Worm (Caenorhabditis elegans) whole organism, L2 larva: ENCODE results near the gene Y69A2AR.12.

Experiments
- alr-1 ChIP-seq: fragments of 150-350 bp; optimal IDR thresholded peaks from 2 replicates; lab custom pipeline; 2014; ENCODE audit warnings: missing biosample characterization, missing genetic modification characterization
- aly-2 ChIP-seq: fragments of 150-350 bp; optimal IDR thresholded peaks from 2 replicates; lab custom pipeline; 2014; ENCODE audit warnings: missing biosample characterization, missing genetic modification characterization
- ama-1 ChIP-seq: fragments of 150-350 bp; optimal IDR thresholded peaks from 2 replicates; lab custom pipeline; 2018; ENCODE audit warnings: inconsistent platforms
- egl-27 ChIP-seq: sonication (generic microtip); optimal IDR thresholded peaks from 3 replicates; lab custom pipeline; 2017; ENCODE audit warnings: missing biosample characterization, missing genetic modification reagents, missing genetic modification characterization
- elt-1 ChIP-seq: fragments of 150-350 bp; optimal IDR thresholded peaks from 2 replicates; lab custom pipeline; 2014; ENCODE audit warnings: missing biosample characterization, missing genetic modification characterization
- fos-1 ChIP-seq: fragments of 150-350 bp; optimal IDR thresholded peaks from 2 replicates; lab custom pipeline; 2014; ENCODE audit warnings: missing biosample characterization, missing genetic modification characterization
- mab-5 ChIP-seq: fragments of 150-350 bp; optimal IDR thresholded peaks from 2 replicates; lab custom pipeline; 2014; ENCODE audit warnings: missing biosample characterization, missing genetic modification characterization
- nhr-11 ChIP-seq: fragments of 150-350 bp; optimal IDR thresholded peaks from 2 replicates; lab custom pipeline; 2014; ENCODE audit warnings: missing biosample characterization, missing genetic modification characterization
- nhr-25 ChIP-seq: fragments of 150-350 bp; sonication (generic microtip); optimal IDR thresholded peaks from 3 replicates; lab custom pipeline; 2014; ENCODE audit warnings: missing biosample characterization, missing genetic modification characterization
- skn-1 ChIP-seq: sonication (generic microtip); optimal IDR thresholded peaks from 2 replicates; lab custom pipeline; 2017; ENCODE audit warnings: missing biosample characterization, missing genetic modification characterization
- snpc-4 ChIP-seq: fragments of 150-350 bp; optimal IDR thresholded peaks from 2 replicates; lab custom pipeline; 2014; ENCODE audit warnings: missing biosample characterization, missing genetic modification characterization
- ztf-11 ChIP-seq: sonication (generic microtip); optimal IDR thresholded peaks from 2 replicates; lab custom pipeline; 2017; ENCODE audit warnings: missing biosample characterization, missing genetic modification characterization

DNA sequence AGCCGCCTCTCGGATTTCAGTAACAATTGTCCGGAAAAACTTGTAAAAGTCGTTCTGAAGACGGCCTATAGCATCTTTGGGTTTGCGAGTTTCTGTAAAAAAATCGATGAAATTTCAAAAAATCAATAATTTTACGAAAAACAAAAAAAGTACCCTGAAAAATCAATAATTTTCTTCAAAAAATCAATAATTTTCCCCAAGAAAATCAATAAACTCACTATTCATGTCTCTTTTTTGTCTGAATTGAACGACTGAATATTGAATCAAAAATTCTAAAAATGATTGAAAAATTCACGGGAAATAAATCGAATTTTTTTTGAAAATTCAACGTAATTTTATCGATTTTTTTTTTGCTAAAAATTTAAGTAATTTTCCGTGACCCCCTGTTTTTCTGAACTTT lies 17.0 kb upstream of the Y69A2AR.12 start, which contains the start of gene Y69A2AR.23:
- TF ChIP-seq snpc-4 (tag; lab: Kevin White, UChicago) (no peak), nhr-25 (tag; lab: Kevin White, UChicago) (no peak), fos-1 (tag; lab: Kevin White, UChicago) (no peak), egl-27 (tag; lab: Kevin White, UChicago) (no peak), nhr-11 (no peak), mab-5 (tag; lab: Kevin White, UChicago) (no peak), ama-1 (lab: Kevin White, UChicago) (no peak), alr-1 (tag; lab: Kevin White, UChicago) (no peak), ztf-11 (tag; lab: Kevin White, UChicago) (no peak), aly-2 (no peak), skn-1 (tag; lab: Kevin White, UChicago) (no peak), elt-1 (no peak)
